Worm (Caenorhabditis elegans) whole organism, L4 larva: ENCODE results near the gene Y49A10A.2.

Experiments used
- F26F4.8 ChIP-seq: fragments of 200-800 bp; sonication (Bioruptor generic); conservative IDR thresholded peaks from 2 replicates; pipeline ENCODE4 v1.3.6; 2022; ENCODE audit warnings: missing genetic modification characterization, missing compliant biosample characterization
- F37D6.2 ChIP-seq: sonication (generic microtip); optimal IDR thresholded peaks from 2 replicates; lab custom pipeline; 2016; ENCODE audit warnings: mild to moderate bottlenecking, missing genetic modification characterization, missing compliant biosample characterization
- F49E8.2 ChIP-seq: sonication (generic microtip); optimal IDR thresholded peaks from 2 replicates; lab custom pipeline; 2016; ENCODE audit warnings: missing compliant biosample characterization, mild to moderate bottlenecking, missing genetic modification characterization, borderline replicate concordance
- R02D3.7 ChIP-seq: fragments of 150-350 bp; sonication (generic microtip); optimal IDR thresholded peaks from 3 replicates; lab custom pipeline; 2014; ENCODE audit warnings: missing biosample characterization, missing genetic modification characterization
- T20F7.1 ChIP-seq: fragments of 200-800 bp; sonication (Bioruptor generic); optimal IDR thresholded peaks from 2 replicates; lab custom pipeline; 2018; ENCODE audit warnings: mild to moderate bottlenecking, missing genetic modification characterization, missing compliant biosample characterization
- Y105C5A.15 ChIP-seq: fragments of 200-800 bp; sonication (Bioruptor generic); IDR thresholded peaks from 2 replicates; pipeline ENCODE4 v1.3.6; 2022; ENCODE audit warnings: missing genetic modification characterization, missing compliant biosample characterization
- Y48G9A.11 ChIP-seq: fragments of 200-800 bp; sonication (Bioruptor generic); IDR thresholded peaks from 2 replicates; pipeline ENCODE4 v1.3.6; 2022; ENCODE audit warnings: missing genetic modification reagents, missing genetic modification characterization, missing compliant biosample characterization
- Y75B8A.6 ChIP-seq: fragments of 200-800 bp; sonication (Bioruptor generic); IDR thresholded peaks from 2 replicates; pipeline ENCODE4 v1.3.6; 2022; ENCODE audit warnings: missing genetic modification reagents, missing genetic modification characterization, missing compliant biosample characterization
- ceh-28 ChIP-seq: fragments of 150-350 bp; optimal IDR thresholded peaks from 2 replicates; lab custom pipeline; 2014; ENCODE audit warnings: missing biosample characterization, missing genetic modification reagents, missing genetic modification characterization
- ceh-32 ChIP-seq: sonication (generic microtip); optimal IDR thresholded peaks from 2 replicates; lab custom pipeline; 2016; ENCODE audit warnings: mild to moderate bottlenecking, missing genetic modification characterization, missing compliant biosample characterization; ENCODE audit not compliant: poor library complexity
- ceh-44 ChIP-seq: fragments of 200-800 bp; sonication (Bioruptor generic); IDR thresholded peaks from 2 replicates; pipeline ENCODE4 v1.3.6; 2022; ENCODE audit warnings: missing genetic modification reagents, missing genetic modification characterization, missing compliant biosample characterization
- ceh-62 ChIP-seq: sonication (generic microtip); optimal IDR thresholded peaks from 2 replicates; lab custom pipeline; 2017; ENCODE audit warnings: missing biosample characterization, missing genetic modification characterization
- ces-1 ChIP-seq: fragments of 150-350 bp; sonication (generic microtip); optimal IDR thresholded peaks from 4 replicates; lab custom pipeline; 2014; ENCODE audit warnings: missing biosample characterization, missing genetic modification reagents, missing genetic modification characterization
- daf-16 ChIP-seq, 3 experiments: sonication (generic microtip); optimal IDR thresholded peaks; 2 replicates each; lab custom pipeline; 2016 to 2017; ENCODE audit warnings: missing genetic modification characterization in 3 of 3, missing genetic modification reagents in 3 of 3, mild to moderate bottlenecking in 2 of 3, missing compliant biosample characterization in 2 of 3, missing biosample characterization in 1 of 3, moderate library complexity in 1 of 3
- daf-19 ChIP-seq: fragments of 200-800 bp; sonication (Bioruptor generic); conservative IDR thresholded peaks from 2 replicates; pipeline ENCODE4 v1.3.6; 2022; ENCODE audit warnings: missing genetic modification characterization, missing compliant biosample characterization
- dmd-6 ChIP-seq: fragments of 200-800 bp; sonication (Bioruptor generic); IDR thresholded peaks from 2 replicates; pipeline ENCODE4 v1.3.6; 2022; ENCODE audit warnings: missing genetic modification reagents, missing genetic modification characterization, missing compliant biosample characterization
- dve-1 ChIP-seq: sonication (generic microtip); optimal IDR thresholded peaks from 2 replicates; lab custom pipeline; 2017; ENCODE audit warnings: antibody characterized with exemption, mild to moderate bottlenecking, missing genetic modification characterization, missing compliant biosample characterization; ENCODE audit not compliant: insufficient read depth
- egl-27 ChIP-seq: sonication (generic microtip); optimal IDR thresholded peaks from 3 replicates; lab custom pipeline; 2017; ENCODE audit warnings: missing biosample characterization, missing genetic modification reagents, missing genetic modification characterization
- egl-43 ChIP-seq: fragments of 200-800 bp; sonication (Bioruptor generic); IDR thresholded peaks from 2 replicates; pipeline ENCODE4 v1.3.6; 2022; ENCODE audit warnings: missing genetic modification reagents, missing genetic modification characterization, missing compliant biosample characterization
- fos-1 ChIP-seq: fragments of 150-350 bp; optimal IDR thresholded peaks from 2 replicates; lab custom pipeline; 2014; ENCODE audit warnings: missing biosample characterization, missing genetic modification characterization
- hlh-11 ChIP-seq: fragments of 200-800 bp; sonication (Bioruptor generic); optimal IDR thresholded peaks from 2 replicates; lab custom pipeline; 2018; ENCODE audit warnings: mild to moderate bottlenecking, missing genetic modification characterization, missing compliant biosample characterization
- lim-7 ChIP-seq: fragments of 200-800 bp; sonication (Bioruptor generic); IDR thresholded peaks from 2 replicates; pipeline ENCODE4 v1.3.6; 2022; ENCODE audit warnings: missing genetic modification characterization, missing compliant biosample characterization
- lin-1 ChIP-seq: fragments of 200-800 bp; sonication (Bioruptor generic); IDR thresholded peaks from 2 replicates; pipeline ENCODE4 v1.3.6; 2022; ENCODE audit warnings: missing genetic modification reagents, missing genetic modification characterization, missing compliant biosample characterization
- lin-15B ChIP-seq: fragments of 150-350 bp; sonication (generic microtip); optimal IDR thresholded peaks from 3 replicates; lab custom pipeline; 2014; ENCODE audit warnings: missing biosample characterization, missing genetic modification characterization
- lin-39 ChIP-seq: fragments of 150-350 bp; optimal IDR thresholded peaks from 2 replicates; lab custom pipeline; 2014; ENCODE audit warnings: missing biosample characterization, missing genetic modification reagents, missing genetic modification characterization
- mep-1 ChIP-seq: fragments of 150-350 bp; sonication (generic microtip); optimal IDR thresholded peaks from 3 replicates; lab custom pipeline; 2014; ENCODE audit warnings: missing biosample characterization, missing genetic modification characterization
- mxl-2 ChIP-seq: fragments of 200-800 bp; sonication (Bioruptor generic); conservative IDR thresholded peaks from 2 replicates; pipeline ENCODE4 v1.3.6; 2022; ENCODE audit warnings: missing genetic modification reagents, missing genetic modification characterization, missing compliant biosample characterization
- mxl-3 ChIP-seq: fragments of 200-800 bp; sonication (Bioruptor generic); optimal IDR thresholded peaks from 2 replicates; lab custom pipeline; 2018; ENCODE audit warnings: mild to moderate bottlenecking, missing genetic modification characterization, missing compliant biosample characterization
- nhr-10 ChIP-seq: fragments of 150-350 bp; optimal IDR thresholded peaks from 2 replicates; lab custom pipeline; 2014; ENCODE audit warnings: missing biosample characterization, missing genetic modification characterization
- nhr-11 ChIP-seq: fragments of 150-350 bp; optimal IDR thresholded peaks from 2 replicates; lab custom pipeline; 2014; ENCODE audit warnings: missing biosample characterization, missing genetic modification characterization
- nhr-111 ChIP-seq: fragments of 200-800 bp; sonication (Bioruptor generic); optimal IDR thresholded peaks from 2 replicates; lab custom pipeline; 2018; ENCODE audit warnings: mild to moderate bottlenecking, missing genetic modification characterization, missing compliant biosample characterization
- nhr-48 ChIP-seq: sonication (generic microtip); optimal IDR thresholded peaks from 2 replicates; lab custom pipeline; 2016; ENCODE audit warnings: mild to moderate bottlenecking, missing genetic modification characterization, missing compliant biosample characterization
- nhr-6 ChIP-seq: fragments of 150-350 bp; optimal IDR thresholded peaks from 2 replicates; lab custom pipeline; 2014; ENCODE audit warnings: missing biosample characterization, missing genetic modification characterization
- nhr-77 ChIP-seq: fragments of 150-350 bp; optimal IDR thresholded peaks from 2 replicates; lab custom pipeline; 2014; ENCODE audit warnings: missing biosample characterization, missing genetic modification characterization
- pha-4 ChIP-seq, 2 experiments: fragments of 150-350 bp in 1 of 2; fragments of 200-800 bp in 1 of 2; sonication (Bioruptor generic) in 1 of 2; IDR thresholded peaks in 1 of 2; optimal IDR thresholded peaks in 1 of 2; 2 replicates each; pipeline versions ENCODE4 v1.3.6 to Lab custom; 2014 to 2022; ENCODE audit warnings: missing genetic modification characterization in 2 of 2, missing genetic modification reagents in 2 of 2, missing biosample characterization in 1 of 2, missing compliant biosample characterization in 1 of 2
- php-3 ChIP-seq: fragments of 200-800 bp; sonication (Bioruptor generic); IDR thresholded peaks from 2 replicates; pipeline ENCODE4 v1.3.6; 2022; ENCODE audit warnings: missing genetic modification reagents, missing genetic modification characterization, missing compliant biosample characterization
- pqm-1 ChIP-seq: sonication (generic microtip); optimal IDR thresholded peaks from 2 replicates; lab custom pipeline; 2017; ENCODE audit warnings: missing biosample characterization, missing genetic modification characterization
- rbr-2 ChIP-seq: sonication (generic microtip); optimal IDR thresholded peaks from 2 replicates; lab custom pipeline; 2016; ENCODE audit warnings: missing genotype, missing genetic modification characterization, missing compliant biosample characterization
- set-16 ChIP-seq: fragments of 200-800 bp; sonication (Bioruptor generic); IDR thresholded peaks from 2 replicates; pipeline ENCODE4 v1.3.6; 2022; ENCODE audit warnings: missing genetic modification reagents, missing genetic modification characterization, missing compliant biosample characterization
- skn-1 ChIP-seq: fragments of 150-350 bp; optimal IDR thresholded peaks from 2 replicates; lab custom pipeline; 2014; ENCODE audit warnings: missing biosample characterization, missing genetic modification characterization
- spr-1 ChIP-seq: sonication (generic microtip); optimal IDR thresholded peaks from 2 replicates; lab custom pipeline; 2016; ENCODE audit warnings: mild to moderate bottlenecking, missing genetic modification characterization, missing compliant biosample characterization
- tag-97 ChIP-seq: fragments of 200-800 bp; sonication (Bioruptor generic); IDR thresholded peaks from 2 replicates; pipeline ENCODE4 v1.3.6; 2022; ENCODE audit warnings: missing genetic modification characterization, missing compliant biosample characterization
- unc-62 ChIP-seq, 3 experiments: fragments of 150-350 bp in 1 of 3; sonication (generic microtip); optimal IDR thresholded peaks in 2 of 3; peaks in 1 of 3; 1 replicate in 1 of 3; 2 replicates in 2 of 3; lab custom pipeline; 2014 to 2017; ENCODE audit warnings: missing biosample characterization in 3 of 3, missing genetic modification characterization in 3 of 3, missing genetic modification reagents in 3 of 3, missing genotype in 1 of 3
- zfp-3 ChIP-seq: fragments of 200-800 bp; sonication (Bioruptor generic); conservative IDR thresholded peaks from 2 replicates; pipeline ENCODE4 v1.3.6; 2022; ENCODE audit warnings: missing genetic modification reagents, missing genetic modification characterization, missing compliant biosample characterization
- zip-2 ChIP-seq: fragments of 150-350 bp; optimal IDR thresholded peaks from 2 replicates; lab custom pipeline; 2014; ENCODE audit warnings: missing biosample characterization, missing genetic modification characterization
- ztf-11 ChIP-seq: fragments of 150-350 bp; optimal IDR thresholded peaks from 2 replicates; lab custom pipeline; 2014; ENCODE audit warnings: missing biosample characterization, missing genetic modification characterization

The Y49A10A.2 gene

ce11 chrX:10340986-10341385 lies 31.5 kb downstream of the Y49A10A.2 start, which contains the start of gene R07E3.1 (continued):
- TF ChIP-seq set-16, result no peak
- TF ChIP-seq pqm-1, result peak; percentile 49
- TF ChIP-seq Y48G9A.11, result no peak
- TF ChIP-seq ceh-44 (GFP tag; lab: Robert Waterston, UW), result no peak
- no peak for TF ChIP-seq nhr-11
- no peak for TF ChIP-seq nhr-111 (GFP tag; lab: Kevin White, UChicago)
- no peak for TF ChIP-seq ces-1 (GFP tag; lab: Kevin White, UChicago)
- TF ChIP-seq nhr-6 (tag; lab: Kevin White, UChicago), result no peak
- TF ChIP-seq egl-27 (tag; lab: Kevin White, UChicago), result no peak
- TF ChIP-seq daf-19 (GFP tag; lab: Robert Waterston, UW), result no peak
- no peak for TF ChIP-seq rbr-2 (tag; lab: Kevin White, UChicago)
- TF ChIP-seq zfp-3 (GFP tag; lab: Robert Waterston, UW), result no peak
- peak; percentile 9 for TF ChIP-seq nhr-77 (tag; lab: Kevin White, UChicago)
- no peak for TF ChIP-seq mep-1 (tag; lab: Kevin White, UChicago)
- no peak for TF ChIP-seq fos-1 (tag; lab: Kevin White, UChicago)
- TF ChIP-seq hlh-11, result peak; percentile 49
- TF ChIP-seq lin-15B, result no peak

ce11 chrX:10340044-10340443 lies 32.4 kb downstream of the Y49A10A.2 start:
- TF ChIP-seq mxl-3 (GFP tag; lab: Kevin White, UChicago) (peak; percentile 20), dmd-6 (peak; percentile 41; the same call in 1 of the 2 replicates), egl-43 (GFP tag; lab: Robert Waterston, UW) (no peak), nhr-48 (tag; lab: Kevin White, UChicago) (no peak), nhr-10 (tag; lab: Kevin White, UChicago) (peak; percentile 17), unc-62 (GFP tag; optimal IDR thresholded peaks at IDR 0.05 in 1 of 2; lab: Kevin White, UChicago) (peak in 1 of 2 experiments; percentile 26), unc-62 (tag; optimal IDR thresholded peaks at IDR 0.05; lab: Kevin White, UChicago) (no peak), hlh-11 (peak; percentile 46), fos-1 (tag; lab: Kevin White, UChicago) (no peak), pqm-1 (peak; percentile 72), nhr-6 (tag; lab: Kevin White, UChicago) (no peak), R02D3.7 (tag; lab: Kevin White, UChicago) (no peak), F26F4.8 (GFP tag; lab: Robert Waterston, UW) (no peak), zip-2 (tag; lab: Kevin White, UChicago) (no peak), daf-16 (GFP tag; optimal IDR thresholded peaks at IDR 0.05; lab: Kevin White, UChicago) (no peak), daf-16 (tag; optimal IDR thresholded peaks at IDR 0.05; lab: Kevin White, UChicago) (peak; percentile 34), zfp-3 (GFP tag; lab: Robert Waterston, UW) (no peak), pha-4 (GFP tag; IDR thresholded peaks at IDR 0.05; lab: Robert Waterston, UW) (no peak), pha-4 (tag; optimal IDR thresholded peaks at IDR 0.05; lab: Kevin White, UChicago) (no peak), ceh-32 (no peak), ztf-11 (no peak)

- TF ChIP-seq hlh-11 (peak; percentile 20), daf-16 (GFP tag; optimal IDR thresholded peaks at IDR 0.05; lab: Kevin White, UChicago) (no peak), daf-16 (tag; optimal IDR thresholded peaks at IDR 0.05; lab: Kevin White, UChicago) (peak; percentile 19), skn-1 (tag; lab: Kevin White, UChicago) (no peak), lin-15B (no peak), nhr-10 (tag; lab: Kevin White, UChicago) (no peak), tag-97 (GFP tag; lab: Robert Waterston, UW) (no peak), F49E8.2 (tag; lab: Kevin White, UChicago) (no peak), fos-1 (tag; lab: Kevin White, UChicago) (no peak), lin-1 (GFP tag; lab: Robert Waterston, UW) (no peak), daf-19 (GFP tag; lab: Robert Waterston, UW) (no peak), Y105C5A.15 (GFP tag; lab: Robert Waterston, UW) (no peak), egl-43 (GFP tag; lab: Robert Waterston, UW) (no peak), dve-1 (tag; lab: Kevin White, UChicago) (peak; percentile 56), Y75B8A.6 (GFP tag; lab: Robert Waterston, UW) (no peak), spr-1 (tag; lab: Kevin White, UChicago) (no peak), lim-7 (GFP tag; lab: Robert Waterston, UW) (no peak), T20F7.1 (GFP tag; lab: Kevin White, UChicago) (peak; percentile 55), php-3 (GFP tag; lab: Robert Waterston, UW) (peak; percentile 59; the same call in 1 of the 2 replicates), F37D6.2 (tag; lab: Kevin White, UChicago) (no peak), lin-39 (tag; lab: Kevin White, UChicago) (no peak), ceh-44 (GFP tag; lab: Robert Waterston, UW) (no peak), ceh-62 (tag; lab: Kevin White, UChicago) (no peak), ceh-28 (tag; lab: Kevin White, UChicago) (no peak), mxl-2 (no peak)
Observed at ce11 chrX:10338761-10339160, 33.7 kb downstream of the Y49A10A.2 start.
